Fruit fly (Drosophila melanogaster): ENCODE results near the gene Pdha.

Gene Pdha

dm6 chrX:4707237-4708066 lies 5.4 kb downstream of the Pdha start, which contains the start of gene Proc-R (continued):
- no peak for TF ChIP-seq CG7271 (tag; optimal IDR thresholded peaks at IDR 0.05)
- no peak for TF ChIP-seq mam (GFP tag; optimal IDR thresholded peaks at IDR 0.05)
- no peak for TF ChIP-seq fd3F (GFP tag; optimal IDR thresholded peaks at IDR 0.05)
- TF ChIP-seq CG1233 (GFP tag; optimal IDR thresholded peaks at IDR 0.05), result no peak
- 0 out of 2 replicates have a peak, but pooled peaks have one; percentile 7 for TF ChIP-seq CG13287 (GFP tag; IDR thresholded peaks at IDR 0.05; ENCODE audit: partially characterized antibody)
- no peak for TF ChIP-seq Antp (GFP tag; optimal IDR thresholded peaks at IDR 0.05)
- TF ChIP-seq CG13123 (GFP tag; optimal IDR thresholded peaks at IDR 0.05), result no peak
- no peak for TF ChIP-seq odd (GFP tag; optimal IDR thresholded peaks at IDR 0.05)
- no peak for TF ChIP-seq CG15479 (GFP tag; optimal IDR thresholded peaks at IDR 0.05)
- TF ChIP-seq fd102C (GFP tag; optimal IDR thresholded peaks at IDR 0.05), result no peak
- no peak for TF ChIP-seq CG3163 (GFP tag; optimal IDR thresholded peaks at IDR 0.05)
- 0 out of 3 replicates have a peak, but pooled peaks have one; percentile 14 for TF ChIP-seq CG7963 (GFP tag; IDR thresholded peaks at IDR 0.05; ENCODE audit: partially characterized antibody)
- peak; percentile 38 for TF ChIP-seq Med (GFP tag)
- no peak for TF ChIP-seq CG12155 (GFP tag; optimal IDR thresholded peaks at IDR 0.05)
- TF ChIP-seq row (GFP tag; IDR thresholded peaks at IDR 0.05), result no peak
- no peak for TF ChIP-seq kay (GFP tag; optimal IDR thresholded peaks at IDR 0.05)
- TF ChIP-seq peb (GFP tag; IDR thresholded peaks at IDR 0.05), result no peak
